Worm (Caenorhabditis elegans) whole organism, L2 larva: ENCODE results near the gene F10B5.2.
A peak's percentile ranks its signal among the peaks of the same experiment; 100 is the strongest.

ENCODE experiments used
- C34F6.9 ChIP-seq: fragments of 150-350 bp; optimal IDR thresholded peaks from 2 replicates; lab custom pipeline; 2014; ENCODE audit warnings: missing biosample characterization, missing genetic modification characterization
- F13H6.1 ChIP-seq: sonication (generic microtip); optimal IDR thresholded peaks from 2 replicates; lab custom pipeline; 2016; ENCODE audit warnings: missing genetic modification characterization, missing compliant biosample characterization
- R02D3.7 ChIP-seq: fragments of 150-350 bp; optimal IDR thresholded peaks from 2 replicates; lab custom pipeline; 2014; ENCODE audit warnings: missing biosample characterization, missing genetic modification characterization
- Y55F3AM.14 ChIP-seq: fragments of 200-800 bp; sonication (Bioruptor generic); optimal IDR thresholded peaks from 2 replicates; lab custom pipeline; 2018; ENCODE audit warnings: mild to moderate bottlenecking, missing genetic modification characterization, missing compliant biosample characterization
- ZK546.5 ChIP-seq: sonication (generic microtip); optimal IDR thresholded peaks from 2 replicates; lab custom pipeline; 2017; ENCODE audit warnings: missing biosample characterization, missing genetic modification characterization
- ama-1 ChIP-seq: fragments of 150-350 bp; optimal IDR thresholded peaks from 2 replicates; lab custom pipeline; 2018; ENCODE audit warnings: inconsistent platforms
- blmp-1 ChIP-seq: sonication (generic microtip); optimal IDR thresholded peaks from 2 replicates; lab custom pipeline; 2017; ENCODE audit warnings: missing genetic modification characterization, mild to moderate bottlenecking, missing compliant biosample characterization, antibody characterized with exemption, moderate library complexity; ENCODE audit not compliant: insufficient read depth
- ceh-16 ChIP-seq: fragments of 150-350 bp; optimal IDR thresholded peaks from 2 replicates; lab custom pipeline; 2014; ENCODE audit warnings: missing biosample characterization, missing genetic modification characterization
- ceh-82 ChIP-seq: fragments of 150-350 bp; optimal IDR thresholded peaks from 2 replicates; lab custom pipeline; 2014; ENCODE audit warnings: missing biosample characterization, missing genetic modification characterization
- crh-2 ChIP-seq: sonication (generic microtip); optimal IDR thresholded peaks from 2 replicates; lab custom pipeline; 2017; ENCODE audit warnings: missing biosample characterization, missing genetic modification characterization
- dmd-4 ChIP-seq: sonication (generic microtip); optimal IDR thresholded peaks from 2 replicates; lab custom pipeline; 2017; ENCODE audit warnings: missing biosample characterization, missing genetic modification characterization
- elt-1 ChIP-seq: fragments of 150-350 bp; optimal IDR thresholded peaks from 2 replicates; lab custom pipeline; 2014; ENCODE audit warnings: missing biosample characterization, missing genetic modification characterization
- elt-3 ChIP-seq: sonication (generic microtip); optimal IDR thresholded peaks from 2 replicates; lab custom pipeline; 2017; ENCODE audit warnings: missing biosample characterization, missing genetic modification characterization
- fos-1 ChIP-seq: fragments of 150-350 bp; optimal IDR thresholded peaks from 2 replicates; lab custom pipeline; 2014; ENCODE audit warnings: missing biosample characterization, missing genetic modification characterization
- gmeb-1 ChIP-seq: fragments of 150-350 bp; optimal IDR thresholded peaks from 2 replicates; lab custom pipeline; 2014; ENCODE audit warnings: missing biosample characterization, missing genetic modification characterization
- lin-11 ChIP-seq: fragments of 150-350 bp; sonication (generic microtip); optimal IDR thresholded peaks from 2 replicates; lab custom pipeline; 2014; ENCODE audit warnings: missing biosample characterization, missing genetic modification characterization, inconsistent platforms, mixed read lengths
- lin-13 ChIP-seq: fragments of 150-350 bp; optimal IDR thresholded peaks from 2 replicates; lab custom pipeline; 2014; ENCODE audit warnings: missing biosample characterization, missing genetic modification reagents, missing genetic modification characterization
- lin-39 ChIP-seq: fragments of 150-350 bp; optimal IDR thresholded peaks from 2 replicates; lab custom pipeline; 2014; ENCODE audit warnings: missing biosample characterization, missing genetic modification reagents, missing genetic modification characterization
- lsy-2 ChIP-seq, 2 experiments: fragments of 150-350 bp in 1 of 2; sonication (generic microtip) in 1 of 2; optimal IDR thresholded peaks; 2 replicates each; lab custom pipeline; 2014 to 2017; ENCODE audit warnings: missing biosample characterization in 2 of 2, missing genetic modification characterization in 2 of 2
- mbf-1 ChIP-seq: sonication (generic microtip); optimal IDR thresholded peaks from 2 replicates; lab custom pipeline; 2017; ENCODE audit warnings: missing biosample characterization, missing genetic modification characterization
- nhr-12 ChIP-seq: fragments of 150-350 bp; optimal IDR thresholded peaks from 2 replicates; lab custom pipeline; 2014; ENCODE audit warnings: missing biosample characterization, missing genetic modification characterization
- nhr-129 ChIP-seq: fragments of 150-350 bp; optimal IDR thresholded peaks from 2 replicates; lab custom pipeline; 2014; ENCODE audit warnings: missing biosample characterization, missing genetic modification characterization
- nhr-23 ChIP-seq: fragments of 150-350 bp; optimal IDR thresholded peaks from 2 replicates; lab custom pipeline; 2014; ENCODE audit warnings: missing biosample characterization, missing genetic modification reagents, missing genetic modification characterization
- nhr-237 ChIP-seq: fragments of 150-350 bp; optimal IDR thresholded peaks from 2 replicates; lab custom pipeline; 2014; ENCODE audit warnings: missing biosample characterization, missing genetic modification characterization
- nhr-25 ChIP-seq: fragments of 150-350 bp; sonication (generic microtip); optimal IDR thresholded peaks from 3 replicates; lab custom pipeline; 2014; ENCODE audit warnings: missing biosample characterization, missing genetic modification characterization
- nhr-6 ChIP-seq: fragments of 150-350 bp; optimal IDR thresholded peaks from 2 replicates; lab custom pipeline; 2014; ENCODE audit warnings: missing biosample characterization, missing genetic modification characterization
- peb-1 ChIP-seq: fragments of 150-350 bp; optimal IDR thresholded peaks from 2 replicates; lab custom pipeline; 2014; ENCODE audit warnings: missing biosample characterization, missing genetic modification characterization
- sem-4 ChIP-seq: fragments of 150-350 bp; optimal IDR thresholded peaks from 2 replicates; lab custom pipeline; 2014; ENCODE audit warnings: missing biosample characterization, missing genetic modification reagents, missing genetic modification characterization
- skn-1 ChIP-seq: sonication (generic microtip); optimal IDR thresholded peaks from 2 replicates; lab custom pipeline; 2017; ENCODE audit warnings: missing biosample characterization, missing genetic modification characterization
- sma-3 ChIP-seq: sonication (generic microtip); optimal IDR thresholded peaks from 2 replicates; lab custom pipeline; 2016; ENCODE audit warnings: missing genetic modification reagents, missing genetic modification characterization, missing compliant biosample characterization
- sma-9 ChIP-seq, 2 experiments: fragments of 150-350 bp in 1 of 2; sonication (generic microtip) in 1 of 2; optimal IDR thresholded peaks; 2 replicates each; lab custom pipeline; 2014 to 2016; ENCODE audit warnings: missing genetic modification characterization in 2 of 2, mild to moderate bottlenecking in 1 of 2, missing biosample characterization in 1 of 2, missing compliant biosample characterization in 1 of 2, missing genetic modification reagents in 1 of 2, moderate library complexity in 1 of 2
- snpc-4 ChIP-seq: fragments of 150-350 bp; optimal IDR thresholded peaks from 2 replicates; lab custom pipeline; 2014; ENCODE audit warnings: missing biosample characterization, missing genetic modification characterization
- unc-39 ChIP-seq: fragments of 150-350 bp; optimal IDR thresholded peaks from 2 replicates; lab custom pipeline; 2014; ENCODE audit warnings: missing biosample characterization, missing genetic modification characterization
- unc-55 ChIP-seq: fragments of 150-350 bp; sonication (generic microtip); optimal IDR thresholded peaks from 3 replicates; lab custom pipeline; 2014; ENCODE audit warnings: missing biosample characterization, missing genetic modification reagents, missing genetic modification characterization
- zag-1 ChIP-seq: fragments of 150-350 bp; optimal IDR thresholded peaks from 2 replicates; lab custom pipeline; 2014; ENCODE audit warnings: missing biosample characterization, missing genetic modification characterization
- ztf-1 ChIP-seq: fragments of 200-800 bp; sonication (Bioruptor generic); conservative IDR thresholded peaks from 2 replicates; pipeline ENCODE4 v1.3.6; 2022; ENCODE audit warnings: missing genetic modification characterization, missing compliant biosample characterization
- ztf-11 ChIP-seq: sonication (generic microtip); optimal IDR thresholded peaks from 2 replicates; lab custom pipeline; 2017; ENCODE audit warnings: missing biosample characterization, missing genetic modification characterization
- ztf-4 ChIP-seq: fragments of 150-350 bp; optimal IDR thresholded peaks from 2 replicates; lab custom pipeline; 2014; ENCODE audit warnings: missing biosample characterization, missing genetic modification characterization

The F10B5.2 gene

DNA sequence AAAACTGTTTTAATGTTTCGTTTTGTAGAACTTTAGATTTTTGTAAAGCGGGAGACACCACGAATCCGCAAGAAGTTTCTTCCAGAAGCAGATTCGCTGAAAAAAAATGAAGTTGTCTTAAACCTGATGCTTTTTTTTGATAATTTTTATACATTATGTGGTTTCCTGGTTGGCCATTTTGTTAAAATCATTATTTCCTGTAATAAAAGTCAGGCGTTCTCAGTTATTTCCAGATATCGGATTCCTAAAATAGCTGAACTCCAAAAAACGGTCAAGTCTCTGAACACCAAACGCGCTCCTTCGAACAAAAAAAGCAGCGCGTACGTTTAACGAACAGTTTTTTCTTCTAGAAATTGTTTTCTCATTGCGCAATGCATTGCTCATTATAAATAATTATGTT, 7.2 kb upstream of the F10B5.2 start (continued):
- TF ChIP-seq sma-9 (GFP tag; optimal IDR thresholded peaks at IDR 0.05; lab: Kevin White, UChicago) (no peak), sma-9 (tag; optimal IDR thresholded peaks at IDR 0.05; lab: Kevin White, UChicago) (no peak), crh-2 (tag; lab: Kevin White, UChicago) (no peak), ceh-82 (tag; lab: Kevin White, UChicago) (no peak), nhr-6 (tag; lab: Kevin White, UChicago) (no peak), nhr-25 (tag; lab: Kevin White, UChicago) (peak; percentile 8), unc-39 (no peak)

DNA sequence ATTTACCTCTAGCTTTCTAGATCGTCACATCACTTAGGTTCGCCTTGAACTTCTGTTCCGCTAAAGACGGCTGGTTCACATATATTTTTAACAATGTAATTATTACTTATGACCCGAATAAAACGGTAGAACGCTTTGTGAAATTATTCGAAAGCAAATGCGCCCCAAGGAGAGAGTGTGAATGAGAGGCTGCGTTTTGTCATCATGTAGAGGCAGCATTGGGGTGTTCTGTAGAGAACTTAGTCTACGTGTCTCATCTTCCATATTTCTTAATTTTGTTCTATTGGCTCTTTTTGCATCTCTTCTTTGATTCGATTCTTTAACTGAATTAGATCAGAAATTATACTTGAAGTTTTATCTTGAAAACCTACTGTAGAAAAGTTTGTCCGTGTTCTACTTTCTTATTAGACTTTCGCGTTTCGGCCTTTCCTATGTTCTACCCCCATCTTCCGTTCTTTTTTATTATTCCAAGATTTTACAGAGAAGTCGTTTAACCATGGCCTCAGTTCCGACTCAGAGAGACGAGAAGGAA, 6.5 kb upstream of the F10B5.2 start, which contains the start of gene cdc-48.2:
Gene cdc-48.2, plus strand, starts transcription at position 482 of the 532 bp plus-strand sequence.
- TF ChIP-seq peb-1 (tag; lab: Kevin White, UChicago) (no peak), unc-55 (GFP tag; lab: Kevin White, UChicago) (peak; percentile 2), ceh-16 (tag; lab: Kevin White, UChicago) (no peak), elt-1 (tag; lab: Kevin White, UChicago) (no peak), sem-4 (no peak), Y55F3AM.14 (no peak), lsy-2 (tag; optimal IDR thresholded peaks at IDR 0.05; lab: Kevin White, UChicago) (peak in 1 of 2 experiments; percentile 27), dmd-4 (tag; lab: Kevin White, UChicago) (no peak), sma-9 (GFP tag; optimal IDR thresholded peaks at IDR 0.05; lab: Kevin White, UChicago) (no peak), sma-9 (tag; optimal IDR thresholded peaks at IDR 0.05; lab: Kevin White, UChicago) (no peak), nhr-23 (tag; lab: Kevin White, UChicago) (no peak), zag-1 (no peak), lin-39 (tag; lab: Kevin White, UChicago) (no peak), C34F6.9 (tag; lab: Kevin White, UChicago) (peak; percentile 36), nhr-129 (tag; lab: Kevin White, UChicago) (no peak), ztf-11 (tag; lab: Kevin White, UChicago) (no peak), ztf-1 (GFP tag; lab: Robert Waterston, UW) (no peak), fos-1 (tag; lab: Kevin White, UChicago) (peak; percentile 0), nhr-237 (tag; lab: Kevin White, UChicago) (no peak), ztf-4 (no peak), ama-1 (no peak), lin-13 (GFP tag; lab: Kevin White, UChicago) (no peak), skn-1 (peak; percentile 86), sma-3 (GFP tag; lab: Kevin White, UChicago) (no peak), ceh-82 (tag; lab: Kevin White, UChicago) (no peak), elt-3 (tag; lab: Kevin White, UChicago) (no peak), crh-2 (tag; lab: Kevin White, UChicago) (no peak), lin-11 (tag; lab: Kevin White, UChicago) (no peak), blmp-1 (tag; lab: Kevin White, UChicago) (no peak), gmeb-1 (tag; lab: Kevin White, UChicago) (no peak), nhr-25 (tag; lab: Kevin White, UChicago) (no peak), snpc-4 (tag; lab: Kevin White, UChicago) (no peak), ZK546.5 (tag; lab: Kevin White, UChicago) (no peak), nhr-12 (tag; lab: Kevin White, UChicago) (no peak)

DNA sequence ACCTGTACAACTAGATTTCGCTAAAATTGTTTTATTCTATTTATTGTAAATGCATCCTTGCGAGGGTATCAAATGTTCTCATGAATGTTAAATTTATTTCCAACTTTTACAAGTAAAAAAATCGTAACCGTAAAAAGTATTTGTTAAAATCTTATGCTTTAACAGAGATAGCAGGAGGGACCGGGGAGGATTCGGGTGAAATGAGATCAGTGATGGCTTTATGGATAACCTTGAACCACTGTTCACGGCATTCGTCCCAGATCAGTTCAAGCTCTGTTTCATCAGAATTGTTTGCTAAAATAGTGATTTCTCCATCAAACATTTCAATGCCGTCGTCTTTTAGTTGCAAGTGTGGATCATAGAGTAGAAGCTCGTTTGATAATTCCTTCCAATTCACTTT, 3.4 kb upstream of the F10B5.2 start:
- no peak for TF ChIP-seq ztf-4
- no peak for TF ChIP-seq C34F6.9 (tag; lab: Kevin White, UChicago)
- no peak for TF ChIP-seq nhr-237 (tag; lab: Kevin White, UChicago)
- TF ChIP-seq, all 48 proteins: peak for 0

DNA sequence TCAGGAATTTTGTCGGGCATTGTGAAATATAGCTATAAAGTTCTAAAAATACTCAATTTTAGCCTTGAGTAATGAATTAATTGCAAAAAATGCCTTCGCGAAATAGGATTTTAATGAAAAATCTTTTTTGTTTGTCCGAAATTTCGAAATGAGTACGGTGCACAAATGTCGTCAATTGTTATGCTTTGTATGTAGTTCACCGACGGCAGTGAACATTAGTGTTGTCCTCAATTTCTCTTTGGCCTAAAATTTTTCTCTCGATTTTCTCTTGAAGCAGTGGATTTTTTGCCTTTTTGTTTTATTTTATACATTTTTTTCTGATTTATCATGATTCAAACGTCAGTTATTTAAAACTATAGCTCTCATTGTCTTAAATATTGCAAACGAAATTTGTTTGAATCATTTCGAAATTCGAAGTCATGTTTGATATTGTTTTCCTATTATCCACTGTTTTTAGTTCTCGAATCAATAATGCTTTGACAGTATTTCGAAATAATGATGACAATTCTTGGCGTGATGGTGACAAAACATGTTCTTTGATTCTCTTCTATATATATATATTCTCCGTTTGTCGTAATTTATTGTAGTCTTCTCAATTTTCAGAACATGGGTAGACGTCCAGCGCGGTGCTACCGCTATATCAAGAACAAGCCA, 1.2 kb upstream of the F10B5.2 start, which contains the start of the genes ints-11 and rpl-10:
Gene ints-11, minus strand, starts transcription at position 201 of the 654 bp plus-strand sequence.
Gene rpl-10, plus strand, starts transcription at position 604 of the 654 bp plus-strand sequence.
- TF ChIP-seq unc-55 (GFP tag; lab: Kevin White, UChicago) (peak; percentile 85), F13H6.1 (tag; lab: Kevin White, UChicago) (no peak), nhr-129 (tag; lab: Kevin White, UChicago) (peak; percentile 69), nhr-12 (tag; lab: Kevin White, UChicago) (no peak), blmp-1 (tag; lab: Kevin White, UChicago) (no peak), R02D3.7 (tag; lab: Kevin White, UChicago) (no peak), crh-2 (tag; lab: Kevin White, UChicago) (peak; percentile 58), skn-1 (peak; percentile 6), nhr-237 (tag; lab: Kevin White, UChicago) (no peak), mbf-1 (tag; lab: Kevin White, UChicago) (no peak), lsy-2 (tag; optimal IDR thresholded peaks at IDR 0.05; lab: Kevin White, UChicago) (peak; percentile 65 to 97), dmd-4 (tag; lab: Kevin White, UChicago) (no peak), C34F6.9 (tag; lab: Kevin White, UChicago) (peak; percentile 85), zag-1 (no peak), sma-3 (GFP tag; lab: Kevin White, UChicago) (peak; percentile 43), lin-39 (tag; lab: Kevin White, UChicago) (no peak), ceh-16 (tag; lab: Kevin White, UChicago) (no peak), lin-13 (GFP tag; lab: Kevin White, UChicago) (peak; percentile 22), elt-1 (tag; lab: Kevin White, UChicago) (no peak), sem-4 (no peak), ama-1 (no peak), ztf-4 (no peak), Y55F3AM.14 (no peak), fos-1 (tag; lab: Kevin White, UChicago) (peak; percentile 42), ztf-11 (tag; lab: Kevin White, UChicago) (no peak), gmeb-1 (tag; lab: Kevin White, UChicago) (peak; percentile 56), snpc-4 (tag; lab: Kevin White, UChicago) (no peak)
